Worm (Caenorhabditis elegans) whole organism, L2 larva: ENCODE measurements around the gene F54D8.10.

Experiments used
- nhr-23 ChIP-seq: fragments of 150-350 bp; optimal IDR thresholded peaks from 2 replicates; lab custom pipeline; 2014; ENCODE audit warnings: missing biosample characterization, missing genetic modification reagents, missing genetic modification characterization
- nhr-25 ChIP-seq: fragments of 150-350 bp; sonication (generic microtip); optimal IDR thresholded peaks from 3 replicates; lab custom pipeline; 2014; ENCODE audit warnings: missing biosample characterization, missing genetic modification characterization

DNA sequence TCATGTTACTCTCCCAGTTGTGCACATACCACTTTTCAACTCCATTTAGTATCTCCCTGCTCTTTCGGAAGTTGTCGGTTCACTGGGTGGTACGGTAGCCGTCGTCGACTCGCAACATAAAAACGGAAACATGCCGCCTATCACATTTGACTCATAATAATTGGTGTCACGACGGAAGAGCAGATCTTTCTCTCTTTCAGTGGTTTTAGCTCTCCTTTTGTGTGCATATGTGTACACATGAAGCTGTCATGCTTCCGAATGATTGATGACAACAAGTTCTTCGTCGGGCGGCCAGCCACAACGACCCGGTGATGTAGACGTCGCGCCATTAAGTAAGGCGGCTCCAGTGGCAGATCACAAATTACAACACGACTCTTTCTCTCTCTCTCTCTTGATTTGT, 31.2 kb downstream of the F54D8.10 start:
- TF ChIP-seq nhr-23 (tag; lab: Kevin White, UChicago) (no peak), nhr-25 (tag; lab: Kevin White, UChicago) (no peak)
